Worm (Caenorhabditis elegans) whole organism, L4 larva: ENCODE measurements around the gene K08F4.5.

Experiments
- D1046.2 ChIP-seq: fragments of 200-800 bp; sonication (Bioruptor generic); IDR thresholded peaks from 2 replicates; pipeline ENCODE4 v1.3.6; 2022; ENCODE audit warnings: missing genetic modification characterization, missing compliant biosample characterization
- T26A8.4 ChIP-seq: fragments of 200-800 bp; sonication (Bioruptor generic); IDR thresholded peaks from 2 replicates; pipeline ENCODE4 v1.3.6; 2022; ENCODE audit warnings: missing genetic modification characterization, missing compliant biosample characterization
- Y48G9A.11 ChIP-seq: fragments of 200-800 bp; sonication (Bioruptor generic); IDR thresholded peaks from 2 replicates; pipeline ENCODE4 v1.3.6; 2022; ENCODE audit warnings: missing genetic modification reagents, missing genetic modification characterization, missing compliant biosample characterization
- Y5F2A.4 ChIP-seq: fragments of 200-800 bp; sonication (Bioruptor generic); optimal IDR thresholded peaks from 2 replicates; lab custom pipeline; 2018; ENCODE audit warnings: mild to moderate bottlenecking, missing genetic modification characterization, missing compliant biosample characterization
- ZK546.5 ChIP-seq, 2 experiments: sonication (generic microtip); optimal IDR thresholded peaks; 2 replicates each; lab custom pipeline; 2017; ENCODE audit warnings: missing biosample characterization in 2 of 2, missing genetic modification characterization in 2 of 2
- aha-1 ChIP-seq: fragments of 150-350 bp; peaks from one replicate; lab custom pipeline; 2014; ENCODE audit warnings: missing biosample characterization, missing genetic modification characterization
- aly-2 ChIP-seq: sonication (generic microtip); optimal IDR thresholded peaks from 2 replicates; lab custom pipeline; 2018; ENCODE audit warnings: missing biosample characterization, missing genetic modification characterization
- ama-1 ChIP-seq: fragments of 150-350 bp; optimal IDR thresholded peaks from 2 replicates; lab custom pipeline; 2014; ENCODE audit warnings: inconsistent platforms, mixed read lengths
- ceh-20 ChIP-seq: fragments of 200-800 bp; sonication (Bioruptor generic); IDR thresholded peaks from 2 replicates; pipeline ENCODE4 v1.3.6; 2022; ENCODE audit warnings: missing genetic modification reagents, missing genetic modification characterization, missing compliant biosample characterization
- ceh-28 ChIP-seq: fragments of 150-350 bp; optimal IDR thresholded peaks from 2 replicates; lab custom pipeline; 2014; ENCODE audit warnings: missing biosample characterization, missing genetic modification reagents, missing genetic modification characterization
- ceh-82 ChIP-seq: sonication (generic microtip); optimal IDR thresholded peaks from 2 replicates; lab custom pipeline; 2017; ENCODE audit warnings: missing biosample characterization, missing genetic modification characterization
- cey-2 ChIP-seq: sonication (generic microtip); optimal IDR thresholded peaks from 3 replicates; lab custom pipeline; 2017; ENCODE audit warnings: missing genetic modification characterization, mild to moderate bottlenecking, missing compliant biosample characterization, antibody characterized with exemption, borderline replicate concordance; ENCODE audit not compliant: insufficient read depth
- ctbp-1 ChIP-seq: fragments of 200-800 bp; sonication (Bioruptor generic); IDR thresholded peaks from 2 replicates; pipeline ENCODE4 v1.3.6; 2022; ENCODE audit warnings: missing genetic modification reagents, missing genetic modification characterization, missing compliant biosample characterization
- daf-12 ChIP-seq: fragments of 150-350 bp; optimal IDR thresholded peaks from 2 replicates; lab custom pipeline; 2014; ENCODE audit warnings: missing biosample characterization, missing genetic modification reagents, missing genetic modification characterization
- daf-8 ChIP-seq: fragments of 200-800 bp; sonication (Bioruptor generic); IDR thresholded peaks from 2 replicates; pipeline ENCODE4 v1.3.6; 2022; ENCODE audit warnings: missing genetic modification characterization, missing compliant biosample characterization
- dmd-6 ChIP-seq: fragments of 200-800 bp; sonication (Bioruptor generic); IDR thresholded peaks from 2 replicates; pipeline ENCODE4 v1.3.6; 2022; ENCODE audit warnings: missing genetic modification reagents, missing genetic modification characterization, missing compliant biosample characterization
- egl-27 ChIP-seq: sonication (generic microtip); optimal IDR thresholded peaks from 3 replicates; lab custom pipeline; 2017; ENCODE audit warnings: missing biosample characterization, missing genetic modification reagents, missing genetic modification characterization
- egl-43 ChIP-seq: fragments of 200-800 bp; sonication (Bioruptor generic); IDR thresholded peaks from 2 replicates; pipeline ENCODE4 v1.3.6; 2022; ENCODE audit warnings: missing genetic modification reagents, missing genetic modification characterization, missing compliant biosample characterization
- lin-13 ChIP-seq: fragments of 150-350 bp; optimal IDR thresholded peaks from 2 replicates; lab custom pipeline; 2014; ENCODE audit warnings: missing biosample characterization, missing genetic modification reagents, missing genetic modification characterization
- mdt-29 ChIP-seq: fragments of 200-800 bp; sonication (Bioruptor generic); IDR thresholded peaks from 2 replicates; pipeline ENCODE4 v1.3.6; 2022; ENCODE audit warnings: missing genetic modification reagents, missing genetic modification characterization, missing compliant biosample characterization
- mes-2 ChIP-seq: sonication (generic microtip); optimal IDR thresholded peaks from 2 replicates; lab custom pipeline; 2016; ENCODE audit warnings: missing genotype, mild to moderate bottlenecking, missing genetic modification characterization, missing compliant biosample characterization; ENCODE audit not compliant: poor library complexity, severe bottlenecking
- mxl-2 ChIP-seq: fragments of 200-800 bp; sonication (Bioruptor generic); conservative IDR thresholded peaks from 2 replicates; pipeline ENCODE4 v1.3.6; 2022; ENCODE audit warnings: missing genetic modification reagents, missing genetic modification characterization, missing compliant biosample characterization
- nhr-41 ChIP-seq: fragments of 200-800 bp; sonication (Bioruptor generic); IDR thresholded peaks from 2 replicates; pipeline ENCODE4 v1.3.6; 2022; ENCODE audit warnings: missing genetic modification reagents, missing genetic modification characterization, missing compliant biosample characterization
- nhr-42 ChIP-seq: fragments of 200-800 bp; sonication (Bioruptor generic); IDR thresholded peaks from 2 replicates; pipeline ENCODE4 v1.3.6; 2022; ENCODE audit warnings: missing genetic modification characterization, missing compliant biosample characterization
- nhr-48 ChIP-seq: sonication (generic microtip); optimal IDR thresholded peaks from 2 replicates; lab custom pipeline; 2016; ENCODE audit warnings: mild to moderate bottlenecking, missing genetic modification characterization, missing compliant biosample characterization
- nhr-6 ChIP-seq: fragments of 150-350 bp; optimal IDR thresholded peaks from 2 replicates; lab custom pipeline; 2014; ENCODE audit warnings: missing biosample characterization, missing genetic modification characterization
- pqm-1 ChIP-seq: sonication (generic microtip); optimal IDR thresholded peaks from 2 replicates; lab custom pipeline; 2017; ENCODE audit warnings: missing biosample characterization, missing genetic modification characterization
- rbr-2 ChIP-seq: sonication (generic microtip); optimal IDR thresholded peaks from 2 replicates; lab custom pipeline; 2016; ENCODE audit warnings: missing genotype, missing genetic modification characterization, missing compliant biosample characterization
- unc-62 ChIP-seq, 3 experiments: fragments of 150-350 bp in 1 of 3; sonication (generic microtip); optimal IDR thresholded peaks in 2 of 3; peaks in 1 of 3; 1 replicate in 1 of 3; 2 replicates in 2 of 3; lab custom pipeline; 2014 to 2017; ENCODE audit warnings: missing biosample characterization in 3 of 3, missing genetic modification characterization in 3 of 3, missing genetic modification reagents in 3 of 3, missing genotype in 1 of 3
- ztf-11 ChIP-seq: fragments of 150-350 bp; optimal IDR thresholded peaks from 2 replicates; lab custom pipeline; 2014; ENCODE audit warnings: missing biosample characterization, missing genetic modification characterization

Gene K08F4.5

DNA sequence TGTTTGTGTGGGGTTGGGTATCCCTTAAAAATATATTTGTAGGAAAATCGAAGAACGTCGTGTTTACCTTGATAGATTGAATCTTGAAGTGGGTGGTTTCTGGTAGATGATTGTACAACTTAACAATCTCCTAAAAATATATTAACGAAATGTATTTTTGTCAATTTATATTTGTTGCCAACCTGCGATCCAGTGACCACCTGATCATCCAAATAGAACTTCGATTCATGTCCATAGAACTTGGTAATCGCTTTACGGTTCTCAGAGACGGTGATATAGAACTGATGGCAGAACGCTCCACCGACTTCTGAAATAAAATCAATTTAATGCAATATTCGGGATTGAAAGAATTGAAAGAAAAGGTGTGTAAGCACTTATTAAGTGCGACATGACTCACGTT is 7.3 kb downstream of the K08F4.5 start:
- TF ChIP-seq ceh-20 (GFP tag; lab: Robert Waterston, UW) (no peak), aha-1 (tag; lab: Kevin White, UChicago) (peak; percentile 60)

DNA sequence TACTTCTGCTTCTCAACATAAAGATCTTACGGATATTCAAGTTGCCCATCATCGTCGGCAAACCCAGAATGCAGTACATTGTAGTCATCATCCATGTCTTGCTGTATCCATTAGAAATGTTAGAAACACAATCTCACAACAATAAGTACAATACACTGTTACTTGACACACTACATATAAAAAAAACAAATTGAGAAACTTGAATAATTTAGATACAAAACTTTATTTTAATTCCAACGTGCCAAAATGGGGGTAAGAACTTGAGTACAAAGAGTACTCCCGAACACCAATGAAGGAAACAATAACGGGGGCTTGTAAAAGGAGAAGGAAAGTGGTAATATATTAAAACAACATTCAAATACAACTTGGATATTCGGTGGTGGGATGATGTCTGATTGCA is 9.2 kb downstream of the K08F4.5 start, which contains the start of gene ctf-18:
Gene ctf-18 (minus strand): TSS at position 101 of the 400 bp plus-strand sequence.
- peak; percentile 43 for TF ChIP-seq aha-1 (tag; lab: Kevin White, UChicago)
- no peak for TF ChIP-seq daf-12 (tag; lab: Kevin White, UChicago)
- TF ChIP-seq ztf-11 = no peak
- TF ChIP-seq ama-1 (lab: Kevin White, UChicago) = peak; percentile 60
- TF ChIP-seq, all 104 proteins: peak for 2

- TF ChIP-seq dmd-6 (GFP tag; lab: Robert Waterston, UW) = no peak
- no peak for TF ChIP-seq rbr-2 (tag; lab: Kevin White, UChicago)
- no peak for TF ChIP-seq T26A8.4 (GFP tag; lab: Robert Waterston, UW)
- TF ChIP-seq daf-12 (tag; lab: Kevin White, UChicago) = no peak
- no peak for TF ChIP-seq cey-2 (tag; lab: Kevin White, UChicago)
- TF ChIP-seq daf-8 (GFP tag; lab: Robert Waterston, UW) = no peak
- no peak for TF ChIP-seq ztf-11
- TF ChIP-seq D1046.2 (GFP tag; lab: Robert Waterston, UW) = no peak
- TF ChIP-seq Y48G9A.11 (GFP tag; lab: Robert Waterston, UW) = no peak
- TF ChIP-seq nhr-41 (GFP tag; lab: Robert Waterston, UW) = no peak
- no peak for TF ChIP-seq mdt-29 (GFP tag; lab: Robert Waterston, UW)
- TF ChIP-seq ceh-28 (tag; lab: Kevin White, UChicago) = no peak
- TF ChIP-seq lin-13 (GFP tag; lab: Kevin White, UChicago) = no peak
- TF ChIP-seq Y5F2A.4 (GFP tag; lab: Kevin White, UChicago) = no peak
- TF ChIP-seq, all 104 proteins: peak for 0
These were observed 13.5 kb downstream of the K08F4.5 start, which contains the start of gene irld-21 for ce11 chrIV:10122205-10122604. Gene irld-21 (minus strand): TSS chrIV:10122305.

DNA sequence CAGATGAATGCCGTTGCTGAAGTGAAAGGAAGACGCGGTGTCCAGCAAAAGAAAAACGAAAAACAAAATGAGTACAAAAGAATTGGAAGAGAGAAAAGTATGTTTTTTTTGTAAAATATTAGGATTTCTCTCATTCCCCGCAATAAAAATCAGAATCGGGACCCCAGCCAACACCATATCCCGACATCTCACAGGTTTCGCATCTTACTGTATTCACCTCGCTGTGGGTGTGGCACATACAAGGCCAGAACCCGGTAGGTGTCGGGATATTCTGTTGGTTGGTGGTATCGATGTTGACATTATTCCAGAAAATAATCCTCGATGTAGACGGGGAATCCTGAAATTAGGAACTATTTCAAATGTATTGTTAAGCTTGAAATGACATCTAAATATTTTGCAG is 19.0 kb downstream of the K08F4.5 start:
- 0 out of 2 replicates have a peak, but pooled peaks have one; percentile 23 for TF ChIP-seq Y48G9A.11 (GFP tag; lab: Robert Waterston, UW)
- TF ChIP-seq aha-1 (tag; lab: Kevin White, UChicago) = peak; percentile 29
- no peak for TF ChIP-seq mes-2

DNA sequence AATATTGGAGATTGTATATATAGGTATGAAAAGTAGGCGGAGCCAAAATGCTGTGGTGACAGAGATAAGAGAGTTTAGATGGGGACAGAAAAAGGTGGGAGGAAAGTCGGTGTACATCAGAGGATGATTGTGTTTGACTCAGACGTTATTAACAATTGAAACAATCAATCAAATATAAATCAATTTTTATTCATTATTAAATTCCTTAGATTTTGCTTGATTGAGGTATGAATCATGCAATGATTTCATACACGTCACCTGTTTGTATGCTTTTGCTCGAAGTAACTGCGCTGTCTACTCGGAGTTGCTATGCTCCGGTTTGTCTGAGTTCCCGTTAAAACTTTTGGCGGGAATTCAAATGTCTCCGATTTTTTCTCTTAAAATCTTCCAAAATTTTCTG is 20.6 kb downstream of the K08F4.5 start, which contains the start of gene C04G2.10:
Gene C04G2.10 (plus strand): TSS at position 301 of the 400 bp plus-strand sequence.
- no peak for TF ChIP-seq nhr-48 (tag; lab: Kevin White, UChicago)
- TF ChIP-seq ctbp-1 = no peak
- TF ChIP-seq egl-43 (GFP tag; lab: Robert Waterston, UW) = no peak
- no peak for TF ChIP-seq nhr-42

ce11 chrIV:10112570-10112969 is 23.1 kb downstream of the K08F4.5 start, which contains the start of gene nsph-3.2:
Gene nsph-3.2 (plus strand): TSS chrIV:10112870.
- TF ChIP-seq aly-2 (tag; lab: Kevin White, UChicago) (no peak), ceh-82 (tag; lab: Kevin White, UChicago) (no peak), nhr-6 (tag; lab: Kevin White, UChicago) (no peak), unc-62 (GFP tag; optimal IDR thresholded peaks at IDR 0.05 in 1 of 2; lab: Kevin White, UChicago) (no peak), unc-62 (tag; optimal IDR thresholded peaks at IDR 0.05; lab: Kevin White, UChicago) (no peak), ZK546.5 (tag; optimal IDR thresholded peaks at IDR 0.05; lab: Kevin White, UChicago) (no peak), ztf-11 (no peak), mxl-2 (GFP tag; lab: Robert Waterston, UW) (no peak), egl-27 (tag; lab: Kevin White, UChicago) (no peak), pqm-1 (tag; lab: Kevin White, UChicago) (no peak)
